Fruit fly (Drosophila melanogaster): ENCODE measurements around the gene CG18731.
A peak's percentile ranks its signal among the peaks of the same experiment; 100 is the strongest.

The CG18731 gene

dm6 chr3R:29696359-29696758 is 28.5 kb upstream of the CG18731 start (continued):
- TF ChIP-seq abd-A (tag; optimal IDR thresholded peaks at IDR 0.05) (no peak), CG17359 (tag; optimal IDR thresholded peaks at IDR 0.05) (no peak), disco-r (GFP tag; optimal IDR thresholded peaks at IDR 0.05) (no peak), inv (GFP tag; IDR thresholded peaks at IDR 0.05; ENCODE audit: partially characterized antibody) (no peak), CrebB (tag; optimal IDR thresholded peaks at IDR 0.05) (no peak), CG31388 (GFP tag; optimal IDR thresholded peaks at IDR 0.05) (no peak), CG7963 (GFP tag; IDR thresholded peaks at IDR 0.05; ENCODE audit: partially characterized antibody) (no peak), hth (optimal IDR thresholded peaks at IDR 0.05) (no peak), CG3838 (GFP tag; optimal IDR thresholded peaks at IDR 0.05) (no peak), crc (GFP tag; optimal IDR thresholded peaks at IDR 0.05) (no peak), ac (GFP tag; optimal IDR thresholded peaks at IDR 0.05) (peak; percentile 16), CG15601 (tag; optimal IDR thresholded peaks at IDR 0.05) (no peak), MESR4 (GFP tag; optimal IDR thresholded peaks at IDR 0.05) (no peak), HLHmδ (GFP tag; optimal IDR thresholded peaks at IDR 0.05) (no peak), CG18619 (GFP tag; optimal IDR thresholded peaks at IDR 0.05) (no peak), CG34422 (GFP tag; IDR thresholded peaks at IDR 0.05) (0 out of 3 replicates have a peak, but pooled peaks have one; percentile 11), Kr (GFP tag; optimal IDR thresholded peaks at IDR 0.05) (no peak), gt (GFP tag; IDR thresholded peaks at IDR 0.05) (no peak), CG4360 (GFP tag; IDR thresholded peaks at IDR 0.05) (0 out of 2 replicates have a peak, but pooled peaks have one; percentile 15), Dp (GFP tag; optimal IDR thresholded peaks at IDR 0.05) (no peak), Atf3 (GFP tag; optimal IDR thresholded peaks at IDR 0.05) (peak; percentile 10), nerfin-2 (GFP tag; IDR thresholded peaks at IDR 0.05; ENCODE audit: partially characterized antibody) (no peak), CG1529 (GFP tag; optimal IDR thresholded peaks at IDR 0.05) (no peak), dm (GFP tag; optimal IDR thresholded peaks at IDR 0.05) (no peak), vnd (GFP tag; IDR thresholded peaks at IDR 0.05; ENCODE audit: partially characterized antibody) (no peak), BEAF-32 (GFP tag; optimal IDR thresholded peaks at IDR 0.05) (no peak), CG5245 (GFP tag; optimal IDR thresholded peaks at IDR 0.05) (no peak), gce (GFP tag; IDR thresholded peaks at IDR 0.05) (no peak), ken (GFP tag; IDR thresholded peaks at IDR 0.05) (0 out of 3 replicates have a peak, but pooled peaks have one; percentile 16), gem (tag; optimal IDR thresholded peaks at IDR 0.05) (peak; percentile 55), B-H2 (GFP tag; optimal IDR thresholded peaks at IDR 0.05) (no peak), mirr (GFP tag; optimal IDR thresholded peaks at IDR 0.05) (no peak), CG2875 (GFP tag; optimal IDR thresholded peaks at IDR 0.05) (no peak), bab2 (GFP tag; optimal IDR thresholded peaks at IDR 0.05) (no peak), D (optimal IDR thresholded peaks at IDR 0.05) (no peak), D (GFP tag; optimal IDR thresholded peaks at IDR 0.05) (peak; percentile 11), twi (tag; optimal IDR thresholded peaks at IDR 0.05) (no peak), al (GFP tag; IDR thresholded peaks at IDR 0.05) (no peak), lab (GFP tag; optimal IDR thresholded peaks at IDR 0.05) (no peak), Bdp1 (GFP tag; optimal IDR thresholded peaks at IDR 0.05) (no peak), Fer2 (tag; optimal IDR thresholded peaks at IDR 0.05) (no peak), CG11456 (GFP tag; IDR thresholded peaks at IDR 0.05) (no peak), tgo (GFP tag; IDR thresholded peaks at IDR 0.05) (no peak), CG12391 (tag; optimal IDR thresholded peaks at IDR 0.05) (peak; percentile 37), CG17912 (GFP tag; optimal IDR thresholded peaks at IDR 0.05) (no peak), Dll (GFP tag; IDR thresholded peaks at IDR 0.05; ENCODE audit: partially characterized antibody) (no peak), CG32532 (GFP tag; IDR thresholded peaks at IDR 0.05) (no peak), ham (GFP tag; IDR thresholded peaks at IDR 0.05) (no peak), CG4328 (GFP tag; optimal IDR thresholded peaks at IDR 0.05) (no peak), Six4 (GFP tag; optimal IDR thresholded peaks at IDR 0.05) (no peak), slp2 (GFP tag; optimal IDR thresholded peaks at IDR 0.05) (no peak), CG6683 (GFP tag; optimal IDR thresholded peaks at IDR 0.05) (no peak)

All from whole organism, embryonic.